Worm (Caenorhabditis elegans) whole organism, young adult: ENCODE results near the gene nxf-1.

ENCODE experiments used
- B0019.2 ChIP-seq: fragments of 200-800 bp; sonication (Bioruptor generic); conservative IDR thresholded peaks from 2 replicates; pipeline ENCODE4 v1.3.6; 2022; ENCODE audit warnings: missing genetic modification reagents, missing genetic modification characterization, missing compliant biosample characterization
- B0261.1 ChIP-seq: sonication (generic microtip); optimal IDR thresholded peaks from 2 replicates; lab custom pipeline; 2016; ENCODE audit warnings: mild to moderate bottlenecking, missing genetic modification characterization, moderate library complexity, missing compliant biosample characterization
- C06A6.2 ChIP-seq: fragments of 200-800 bp; sonication (Bioruptor generic); conservative IDR thresholded peaks from 2 replicates; pipeline ENCODE4 v1.3.6; 2022; ENCODE audit warnings: missing genetic modification characterization, missing compliant biosample characterization
- C17E4.6 ChIP-seq: fragments of 200-800 bp; sonication (Bioruptor generic); IDR thresholded peaks from 2 replicates; pipeline ENCODE4 v1.3.6; 2022; ENCODE audit warnings: missing genetic modification reagents, missing genetic modification characterization, missing compliant biosample characterization
- D2030.7 ChIP-seq: fragments of 200-800 bp; sonication (Bioruptor generic); IDR thresholded peaks from 2 replicates; pipeline ENCODE4 v1.3.6; 2022; ENCODE audit warnings: missing genetic modification reagents, missing genetic modification characterization, missing compliant biosample characterization
- F33H1.4 ChIP-seq: fragments of 200-800 bp; sonication (Bioruptor generic); IDR thresholded peaks from 2 replicates; pipeline ENCODE4 v1.3.6; 2022; ENCODE audit warnings: missing genetic modification reagents, missing genetic modification characterization, missing compliant biosample characterization
- F37B4.10 ChIP-seq: fragments of 200-800 bp; sonication (Bioruptor generic); IDR thresholded peaks from 2 replicates; pipeline ENCODE4 v1.3.6; 2022; ENCODE audit warnings: missing genetic modification characterization, missing compliant biosample characterization
- F52B5.7 ChIP-seq: sonication (generic microtip); optimal IDR thresholded peaks from 2 replicates; lab custom pipeline; 2016; ENCODE audit warnings: mild to moderate bottlenecking, missing genetic modification characterization, missing compliant biosample characterization
- F55B11.4 ChIP-seq: sonication (generic microtip); optimal IDR thresholded peaks from 2 replicates; lab custom pipeline; 2016; ENCODE audit warnings: missing compliant biosample characterization, missing genetic modification characterization, borderline replicate concordance; ENCODE audit not compliant: insufficient read depth
- K12H6.12 ChIP-seq: fragments of 200-800 bp; sonication (Bioruptor generic); optimal IDR thresholded peaks from 2 replicates; lab custom pipeline; 2018; ENCODE audit warnings: mild to moderate bottlenecking, missing genetic modification characterization, missing compliant biosample characterization
- Y53G8AR.9 ChIP-seq: fragments of 200-800 bp; sonication (Bioruptor generic); conservative IDR thresholded peaks from 2 replicates; pipeline ENCODE4 v1.3.6; 2022; ENCODE audit warnings: missing genetic modification reagents, missing genetic modification characterization, missing compliant biosample characterization
- Y56A3A.18 ChIP-seq: fragments of 200-800 bp; sonication (Bioruptor generic); IDR thresholded peaks from 2 replicates; pipeline ENCODE4 v1.3.6; 2022; ENCODE audit warnings: missing genetic modification reagents, missing genetic modification characterization, missing compliant biosample characterization
- aptf-2 ChIP-seq: fragments of 200-800 bp; sonication (Bioruptor generic); conservative IDR thresholded peaks from 2 replicates; pipeline ENCODE4 v1.3.6; 2022; ENCODE audit warnings: missing genetic modification reagents, missing genetic modification characterization, missing compliant biosample characterization
- ceh-40 ChIP-seq: fragments of 200-800 bp; sonication (Bioruptor generic); IDR thresholded peaks from 2 replicates; pipeline ENCODE4 v1.3.6; 2022; ENCODE audit warnings: missing genetic modification characterization, missing compliant biosample characterization
- chd-7 ChIP-seq: sonication (generic microtip); optimal IDR thresholded peaks from 2 replicates; lab custom pipeline; 2016; ENCODE audit warnings: mild to moderate bottlenecking, missing genetic modification characterization, moderate library complexity, missing compliant biosample characterization
- dox-1 ChIP-seq: fragments of 200-800 bp; sonication (Bioruptor generic); IDR thresholded peaks from 2 replicates; pipeline ENCODE4 v1.3.6; 2022; ENCODE audit warnings: missing genetic modification reagents, missing genetic modification characterization, missing compliant biosample characterization
- egl-44 ChIP-seq: fragments of 200-800 bp; sonication (Bioruptor generic); IDR thresholded peaks from 2 replicates; pipeline ENCODE4 v1.3.6; 2022; ENCODE audit warnings: missing genetic modification reagents, missing genetic modification characterization, missing compliant biosample characterization
- egrh-3 ChIP-seq: fragments of 200-800 bp; sonication (Bioruptor generic); IDR thresholded peaks from 2 replicates; pipeline ENCODE4 v1.3.6; 2022; ENCODE audit warnings: missing genetic modification reagents, missing genetic modification characterization, missing compliant biosample characterization
- ekl-4 ChIP-seq: fragments of 200-800 bp; sonication (Bioruptor generic); IDR thresholded peaks from 2 replicates; pipeline ENCODE4 v1.3.6; 2022; ENCODE audit warnings: missing genetic modification reagents, missing genetic modification characterization, missing compliant biosample characterization
- fkh-3 ChIP-seq: sonication (generic microtip); optimal IDR thresholded peaks from 2 replicates; lab custom pipeline; 2016; ENCODE audit warnings: mild to moderate bottlenecking, missing genetic modification characterization, missing compliant biosample characterization
- gei-17 ChIP-seq: fragments of 200-800 bp; sonication (Bioruptor generic); optimal IDR thresholded peaks from 2 replicates; lab custom pipeline; 2018; ENCODE audit warnings: mild to moderate bottlenecking, missing genetic modification characterization, missing compliant biosample characterization
- hlh-26 ChIP-seq: fragments of 200-800 bp; sonication (Bioruptor generic); conservative IDR thresholded peaks from 2 replicates; pipeline ENCODE4 v1.3.6; 2022; ENCODE audit warnings: missing genetic modification reagents, missing genetic modification characterization, missing compliant biosample characterization
- hsf-1 ChIP-seq: fragments of 200-800 bp; sonication (Bioruptor generic); IDR thresholded peaks from 2 replicates; pipeline ENCODE4 v1.3.6; 2022; ENCODE audit warnings: missing genetic modification reagents, missing genetic modification characterization, missing compliant biosample characterization
- lag-1 ChIP-seq: fragments of 200-800 bp; sonication (Bioruptor generic); IDR thresholded peaks from 2 replicates; pipeline ENCODE4 v1.3.6; 2022; ENCODE audit warnings: missing genetic modification reagents, missing genetic modification characterization, missing compliant biosample characterization
- let-526 ChIP-seq: fragments of 200-800 bp; sonication (Bioruptor generic); IDR thresholded peaks from 2 replicates; pipeline ENCODE4 v1.3.6; 2022; ENCODE audit warnings: missing genetic modification reagents, missing genetic modification characterization, missing compliant biosample characterization
- lin-35 ChIP-seq, 3 experiments: fragments of 150-350 bp in 2 of 3; sonication (generic microtip) in 1 of 3; optimal IDR thresholded peaks; 2 replicates each; lab custom pipeline; 2014 to 2018; ENCODE audit warnings: missing biosample characterization in 3 of 3, missing genetic modification characterization in 3 of 3, missing genetic modification reagents in 3 of 3
- lin-40 ChIP-seq: sonication (generic microtip); optimal IDR thresholded peaks from 2 replicates; lab custom pipeline; 2016; ENCODE audit warnings: missing genetic modification characterization, mild to moderate bottlenecking, missing compliant biosample characterization, missing genotype, missing genetic modification reagents
- madf-3 ChIP-seq: fragments of 200-800 bp; sonication (Bioruptor generic); IDR thresholded peaks from 2 replicates; pipeline ENCODE4 v1.3.6; 2022; ENCODE audit warnings: missing genetic modification reagents, missing genetic modification characterization, missing compliant biosample characterization
- madf-6 ChIP-seq: fragments of 200-800 bp; sonication (Bioruptor generic); IDR thresholded peaks from 2 replicates; pipeline ENCODE4 v1.3.6; 2022; ENCODE audit warnings: missing genetic modification reagents, missing genetic modification characterization, missing compliant biosample characterization
- madf-8 ChIP-seq: fragments of 200-800 bp; sonication (Bioruptor generic); conservative IDR thresholded peaks from 2 replicates; pipeline ENCODE4 v1.3.6; 2022; ENCODE audit warnings: missing genetic modification reagents, missing genetic modification characterization, missing compliant biosample characterization
- mxl-1 ChIP-seq: sonication (generic microtip); optimal IDR thresholded peaks from 2 replicates; lab custom pipeline; 2016; ENCODE audit warnings: missing genetic modification characterization, missing compliant biosample characterization
- nhr-27 ChIP-seq: fragments of 200-800 bp; sonication (Bioruptor generic); optimal IDR thresholded peaks from 2 replicates; lab custom pipeline; 2018; ENCODE audit warnings: mild to moderate bottlenecking, missing genetic modification characterization, moderate library complexity, missing compliant biosample characterization
- pbrm-1 ChIP-seq: fragments of 200-800 bp; sonication (Bioruptor generic); IDR thresholded peaks from 2 replicates; pipeline ENCODE4 v1.3.6; 2022; ENCODE audit warnings: missing genetic modification reagents, missing genetic modification characterization, missing compliant biosample characterization
- sea-2 ChIP-seq: fragments of 200-800 bp; sonication (Bioruptor generic); IDR thresholded peaks from 2 replicates; pipeline ENCODE4 v1.3.6; 2022; ENCODE audit warnings: missing genetic modification characterization, missing compliant biosample characterization
- snpc-1.1 ChIP-seq: sonication (generic microtip); optimal IDR thresholded peaks from 2 replicates; lab custom pipeline; 2017; ENCODE audit warnings: missing genetic modification characterization, mild to moderate bottlenecking, missing compliant biosample characterization, antibody characterized with exemption, moderate library complexity, missing genotype, missing genetic modification reagents; ENCODE audit not compliant: insufficient read depth
- snpc-4 ChIP-seq, 5 experiments: fragments of 150-350 bp in 1 of 5; sonication (generic microtip) in 4 of 5; optimal IDR thresholded peaks; 2 replicates each; lab custom pipeline; 2014 to 2018; ENCODE audit warnings: missing genetic modification characterization in 5 of 5, missing biosample characterization in 3 of 5, antibody characterized with exemption in 2 of 5, mild to moderate bottlenecking in 2 of 5, missing compliant biosample characterization in 2 of 5, missing genotype in 2 of 5, moderate library complexity in 2 of 5, missing genetic modification reagents in 1 of 5
- sptf-2 ChIP-seq: fragments of 200-800 bp; sonication (Bioruptor generic); optimal IDR thresholded peaks from 2 replicates; lab custom pipeline; 2018; ENCODE audit warnings: mild to moderate bottlenecking, missing genetic modification characterization, missing compliant biosample characterization
- tlf-1 ChIP-seq: fragments of 200-800 bp; sonication (Bioruptor generic); optimal IDR thresholded peaks from 2 replicates; lab custom pipeline; 2018; ENCODE audit warnings: mild to moderate bottlenecking, missing genetic modification characterization, missing compliant biosample characterization
- unc-62 ChIP-seq: fragments of 150-350 bp; optimal IDR thresholded peaks from 2 replicates; lab custom pipeline; 2014; ENCODE audit warnings: missing biosample characterization, missing genetic modification reagents, missing genetic modification characterization
- zfh-2 ChIP-seq: fragments of 200-800 bp; sonication (Bioruptor generic); conservative IDR thresholded peaks from 2 replicates; pipeline ENCODE4 v1.3.6; 2022; ENCODE audit warnings: missing genetic modification reagents, missing genetic modification characterization, missing compliant biosample characterization
- ztf-22 ChIP-seq: fragments of 200-800 bp; sonication (Bioruptor generic); optimal IDR thresholded peaks from 2 replicates; lab custom pipeline; 2018; ENCODE audit warnings: mild to moderate bottlenecking, missing genetic modification characterization, moderate library complexity, missing compliant biosample characterization
- ztf-25 ChIP-seq: fragments of 200-800 bp; sonication (Bioruptor generic); IDR thresholded peaks from 2 replicates; pipeline ENCODE4 v1.3.6; 2022; ENCODE audit warnings: missing genetic modification reagents, missing genetic modification characterization, missing compliant biosample characterization
- ztf-26 ChIP-seq: sonication (generic microtip); optimal IDR thresholded peaks from 2 replicates; lab custom pipeline; 2017; ENCODE audit warnings: missing genetic modification characterization, missing compliant biosample characterization
- ztf-28 ChIP-seq: fragments of 200-800 bp; sonication (Bioruptor generic); IDR thresholded peaks from 2 replicates; pipeline ENCODE4 v1.3.6; 2022; ENCODE audit warnings: missing genetic modification reagents, missing genetic modification characterization, missing compliant biosample characterization
- ztf-3 ChIP-seq: fragments of 200-800 bp; sonication (Bioruptor generic); optimal IDR thresholded peaks from 2 replicates; lab custom pipeline; 2018; ENCODE audit warnings: mild to moderate bottlenecking, missing genetic modification characterization, missing compliant biosample characterization
- ztf-6 ChIP-seq: fragments of 200-800 bp; sonication (Bioruptor generic); IDR thresholded peaks from 2 replicates; pipeline ENCODE4 v1.3.6; 2022; ENCODE audit warnings: missing genetic modification reagents, missing genetic modification characterization, missing compliant biosample characterization

Gene nxf-1

DNA sequence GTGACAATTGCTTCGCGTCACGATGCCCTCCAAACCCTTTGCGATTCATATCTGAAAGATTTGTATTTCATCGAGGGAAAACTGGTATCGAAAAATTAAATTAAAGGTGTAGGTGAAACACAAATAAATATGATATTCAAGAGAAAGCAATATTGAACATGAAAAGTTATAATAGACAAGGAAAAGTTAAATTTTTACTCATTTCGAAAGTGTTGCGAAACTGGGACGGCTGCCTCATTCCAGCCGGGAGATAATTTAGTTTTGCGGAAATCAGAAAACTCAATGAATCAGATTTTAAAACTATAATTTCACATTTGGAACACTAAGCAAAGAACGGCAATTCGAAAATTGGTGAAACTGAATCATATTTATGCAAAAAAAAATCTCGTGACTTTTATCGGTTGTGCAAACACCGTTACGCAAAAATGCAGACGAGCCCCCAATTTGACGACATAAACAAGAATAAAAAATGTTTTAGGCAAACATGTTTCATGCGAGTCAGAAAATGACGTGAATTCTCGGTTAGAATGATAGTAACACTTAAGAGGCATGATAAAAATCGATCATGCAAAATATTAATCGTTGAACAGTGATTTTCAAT is at the start of gene nxf-1, which contains the start of gene C15H11.11 (continued):
- TF ChIP-seq K12H6.12 (tag; lab: Kevin White, UChicago) (no peak), tlf-1 (GFP tag; lab: Kevin White, UChicago) (peak; percentile 3), hsf-1 (GFP tag; lab: Robert Waterston, UW) (0 out of 2 replicates have a peak, but pooled peaks have one; percentile 35), chd-7 (no peak), unc-62 (no peak), F55B11.4 (tag; lab: Kevin White, UChicago) (no peak), ztf-3 (no peak), C06A6.2 (GFP tag; lab: Robert Waterston, UW) (no peak), lin-35 (GFP tag; optimal IDR thresholded peaks at IDR 0.05; lab: Kevin White, UChicago) (peak in 1 of 3 experiments; percentile 33), F33H1.4 (GFP tag; lab: Robert Waterston, UW) (no peak), snpc-1.1 (tag; lab: Kevin White, UChicago) (no peak), Y53G8AR.9 (GFP tag; lab: Robert Waterston, UW) (peak; percentile 63; the same call in 1 of the 2 replicates), C17E4.6 (GFP tag; lab: Robert Waterston, UW) (no peak), lin-40 (tag; lab: Kevin White, UChicago) (peak; percentile 68), sptf-2 (GFP tag; lab: Kevin White, UChicago) (no peak), sea-2 (no peak), snpc-4 (GFP tag; optimal IDR thresholded peaks at IDR 0.05; lab: Kevin White, UChicago) (no peak), snpc-4 (tag; optimal IDR thresholded peaks at IDR 0.05; lab: Kevin White, UChicago) (peak in 3 of 4 experiments; percentile 50 to 72 (median 61)), madf-3 (no peak), ztf-28 (no peak), pbrm-1 (GFP tag; lab: Robert Waterston, UW) (0 out of 2 replicates have a peak, but pooled peaks have one; percentile 13), madf-8 (GFP tag; lab: Robert Waterston, UW) (no peak), hlh-26 (GFP tag; lab: Robert Waterston, UW) (no peak), D2030.7 (GFP tag; lab: Robert Waterston, UW) (no peak), ztf-22 (no peak), dox-1 (peak; percentile 55), mxl-1 (tag; lab: Kevin White, UChicago) (no peak), ztf-6 (no peak), F37B4.10 (GFP tag; lab: Robert Waterston, UW) (no peak), B0261.1 (tag; lab: Kevin White, UChicago) (no peak), ceh-40 (GFP tag; lab: Robert Waterston, UW) (no peak), let-526 (GFP tag; lab: Robert Waterston, UW) (no peak), zfh-2 (GFP tag; lab: Robert Waterston, UW) (no peak), nhr-27 (no peak), madf-6 (GFP tag; lab: Robert Waterston, UW) (0 out of 2 replicates have a peak, but pooled peaks have one; percentile 22), ztf-25 (GFP tag; lab: Robert Waterston, UW) (no peak), egrh-3 (GFP tag; lab: Robert Waterston, UW) (no peak), egl-44 (GFP tag; lab: Robert Waterston, UW) (no peak), aptf-2 (GFP tag; lab: Robert Waterston, UW) (no peak), fkh-3 (no peak), ztf-26 (no peak), Y56A3A.18 (GFP tag; lab: Robert Waterston, UW) (no peak), F52B5.7 (no peak), ekl-4 (0 out of 2 replicates have a peak, but pooled peaks have one; percentile 31), B0019.2 (GFP tag; lab: Robert Waterston, UW) (no peak), lag-1 (no peak), gei-17 (no peak)
